Worm (Caenorhabditis elegans) whole organism, L2 larva: ENCODE data around the gene ykt-6.

ENCODE experiments used
- C34F6.9 ChIP-seq: fragments of 150-350 bp; optimal IDR thresholded peaks from 2 replicates; lab custom pipeline; 2014; ENCODE audit warnings: missing biosample characterization, missing genetic modification characterization
- F13H6.1 ChIP-seq: sonication (generic microtip); optimal IDR thresholded peaks from 2 replicates; lab custom pipeline; 2016; ENCODE audit warnings: missing genetic modification characterization, missing compliant biosample characterization
- alr-1 ChIP-seq: fragments of 150-350 bp; optimal IDR thresholded peaks from 2 replicates; lab custom pipeline; 2014; ENCODE audit warnings: missing biosample characterization, missing genetic modification characterization
- blmp-1 ChIP-seq: sonication (generic microtip); optimal IDR thresholded peaks from 2 replicates; lab custom pipeline; 2017; ENCODE audit warnings: missing genetic modification characterization, mild to moderate bottlenecking, missing compliant biosample characterization, antibody characterized with exemption, moderate library complexity; ENCODE audit not compliant: insufficient read depth
- ceh-16 ChIP-seq: fragments of 150-350 bp; optimal IDR thresholded peaks from 2 replicates; lab custom pipeline; 2014; ENCODE audit warnings: missing biosample characterization, missing genetic modification characterization
- crh-2 ChIP-seq: sonication (generic microtip); optimal IDR thresholded peaks from 2 replicates; lab custom pipeline; 2017; ENCODE audit warnings: missing biosample characterization, missing genetic modification characterization
- dmd-4 ChIP-seq: sonication (generic microtip); optimal IDR thresholded peaks from 2 replicates; lab custom pipeline; 2017; ENCODE audit warnings: missing biosample characterization, missing genetic modification characterization
- egl-27 ChIP-seq: sonication (generic microtip); optimal IDR thresholded peaks from 3 replicates; lab custom pipeline; 2017; ENCODE audit warnings: missing biosample characterization, missing genetic modification reagents, missing genetic modification characterization
- elt-1 ChIP-seq: fragments of 150-350 bp; optimal IDR thresholded peaks from 2 replicates; lab custom pipeline; 2014; ENCODE audit warnings: missing biosample characterization, missing genetic modification characterization
- elt-3 ChIP-seq: sonication (generic microtip); optimal IDR thresholded peaks from 2 replicates; lab custom pipeline; 2017; ENCODE audit warnings: missing biosample characterization, missing genetic modification characterization
- fos-1 ChIP-seq: fragments of 150-350 bp; optimal IDR thresholded peaks from 2 replicates; lab custom pipeline; 2014; ENCODE audit warnings: missing biosample characterization, missing genetic modification characterization
- gmeb-1 ChIP-seq: fragments of 150-350 bp; optimal IDR thresholded peaks from 2 replicates; lab custom pipeline; 2014; ENCODE audit warnings: missing biosample characterization, missing genetic modification characterization
- lin-11 ChIP-seq: fragments of 150-350 bp; sonication (generic microtip); optimal IDR thresholded peaks from 2 replicates; lab custom pipeline; 2014; ENCODE audit warnings: missing biosample characterization, missing genetic modification characterization, inconsistent platforms, mixed read lengths
- lin-13 ChIP-seq: fragments of 150-350 bp; optimal IDR thresholded peaks from 2 replicates; lab custom pipeline; 2014; ENCODE audit warnings: missing biosample characterization, missing genetic modification reagents, missing genetic modification characterization
- lsy-2 ChIP-seq, 2 experiments: fragments of 150-350 bp in 1 of 2; sonication (generic microtip) in 1 of 2; optimal IDR thresholded peaks; 2 replicates each; lab custom pipeline; 2014 to 2017; ENCODE audit warnings: missing biosample characterization in 2 of 2, missing genetic modification characterization in 2 of 2
- mab-5 ChIP-seq: fragments of 150-350 bp; optimal IDR thresholded peaks from 2 replicates; lab custom pipeline; 2014; ENCODE audit warnings: missing biosample characterization, missing genetic modification characterization
- mbf-1 ChIP-seq: sonication (generic microtip); optimal IDR thresholded peaks from 2 replicates; lab custom pipeline; 2017; ENCODE audit warnings: missing biosample characterization, missing genetic modification characterization
- mdl-1 ChIP-seq, 2 experiments: fragments of 150-350 bp in 1 of 2; sonication (generic microtip) in 1 of 2; optimal IDR thresholded peaks; 2 replicates each; lab custom pipeline; 2017; ENCODE audit warnings: missing biosample characterization in 2 of 2, missing genetic modification characterization in 2 of 2
- nhr-10 ChIP-seq: sonication (generic microtip); optimal IDR thresholded peaks from 2 replicates; lab custom pipeline; 2017; ENCODE audit warnings: missing biosample characterization, missing genetic modification characterization
- nhr-11 ChIP-seq: fragments of 150-350 bp; optimal IDR thresholded peaks from 2 replicates; lab custom pipeline; 2014; ENCODE audit warnings: missing biosample characterization, missing genetic modification characterization
- nhr-12 ChIP-seq: fragments of 150-350 bp; optimal IDR thresholded peaks from 2 replicates; lab custom pipeline; 2014; ENCODE audit warnings: missing biosample characterization, missing genetic modification characterization
- nhr-129 ChIP-seq: fragments of 150-350 bp; optimal IDR thresholded peaks from 2 replicates; lab custom pipeline; 2014; ENCODE audit warnings: missing biosample characterization, missing genetic modification characterization
- nhr-21 ChIP-seq: fragments of 150-350 bp; optimal IDR thresholded peaks from 2 replicates; lab custom pipeline; 2014; ENCODE audit warnings: missing biosample characterization, missing genetic modification characterization
- nhr-23 ChIP-seq: fragments of 150-350 bp; optimal IDR thresholded peaks from 2 replicates; lab custom pipeline; 2014; ENCODE audit warnings: missing biosample characterization, missing genetic modification reagents, missing genetic modification characterization
- nhr-25 ChIP-seq: fragments of 150-350 bp; sonication (generic microtip); optimal IDR thresholded peaks from 3 replicates; lab custom pipeline; 2014; ENCODE audit warnings: missing biosample characterization, missing genetic modification characterization
- nhr-77 ChIP-seq: fragments of 150-350 bp; optimal IDR thresholded peaks from 2 replicates; lab custom pipeline; 2014; ENCODE audit warnings: missing biosample characterization, missing genetic modification characterization
- peb-1 ChIP-seq: fragments of 150-350 bp; optimal IDR thresholded peaks from 2 replicates; lab custom pipeline; 2014; ENCODE audit warnings: missing biosample characterization, missing genetic modification characterization
- sem-4 ChIP-seq: fragments of 150-350 bp; optimal IDR thresholded peaks from 2 replicates; lab custom pipeline; 2014; ENCODE audit warnings: missing biosample characterization, missing genetic modification reagents, missing genetic modification characterization
- skn-1 ChIP-seq: sonication (generic microtip); optimal IDR thresholded peaks from 2 replicates; lab custom pipeline; 2017; ENCODE audit warnings: missing biosample characterization, missing genetic modification characterization
- sma-3 ChIP-seq: sonication (generic microtip); optimal IDR thresholded peaks from 2 replicates; lab custom pipeline; 2016; ENCODE audit warnings: missing genetic modification reagents, missing genetic modification characterization, missing compliant biosample characterization
- sma-9 ChIP-seq, 2 experiments: fragments of 150-350 bp in 1 of 2; sonication (generic microtip) in 1 of 2; optimal IDR thresholded peaks; 2 replicates each; lab custom pipeline; 2014 to 2016; ENCODE audit warnings: missing genetic modification characterization in 2 of 2, mild to moderate bottlenecking in 1 of 2, missing biosample characterization in 1 of 2, missing compliant biosample characterization in 1 of 2, missing genetic modification reagents in 1 of 2, moderate library complexity in 1 of 2
- snpc-4 ChIP-seq: fragments of 150-350 bp; optimal IDR thresholded peaks from 2 replicates; lab custom pipeline; 2014; ENCODE audit warnings: missing biosample characterization, missing genetic modification characterization
- unc-55 ChIP-seq: fragments of 150-350 bp; sonication (generic microtip); optimal IDR thresholded peaks from 3 replicates; lab custom pipeline; 2014; ENCODE audit warnings: missing biosample characterization, missing genetic modification reagents, missing genetic modification characterization
- unc-62 ChIP-seq: fragments of 150-350 bp; optimal IDR thresholded peaks from 2 replicates; lab custom pipeline; 2014; ENCODE audit warnings: missing biosample characterization, missing genetic modification reagents, missing genetic modification characterization
- zag-1 ChIP-seq: fragments of 150-350 bp; optimal IDR thresholded peaks from 2 replicates; lab custom pipeline; 2014; ENCODE audit warnings: missing biosample characterization, missing genetic modification characterization
- ztf-1 ChIP-seq: fragments of 200-800 bp; sonication (Bioruptor generic); conservative IDR thresholded peaks from 2 replicates; pipeline ENCODE4 v1.3.6; 2022; ENCODE audit warnings: missing genetic modification characterization, missing compliant biosample characterization
- ztf-4 ChIP-seq: fragments of 150-350 bp; optimal IDR thresholded peaks from 2 replicates; lab custom pipeline; 2014; ENCODE audit warnings: missing biosample characterization, missing genetic modification characterization

ykt-6 gene

DNA sequence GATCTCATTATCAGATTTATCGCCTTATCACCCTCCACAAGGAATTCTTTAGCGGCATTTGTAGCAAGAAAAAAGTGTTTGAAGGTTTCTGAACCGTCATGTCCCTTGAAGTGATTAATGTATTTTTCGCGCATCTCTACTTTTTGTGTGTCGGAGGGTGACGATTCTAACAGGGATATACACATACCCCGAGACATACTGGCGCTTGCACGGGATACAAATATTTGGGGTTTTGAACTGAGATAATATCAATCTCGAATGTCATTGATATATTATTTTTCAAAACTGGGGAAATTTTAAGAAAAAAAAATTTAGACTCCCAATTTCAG is 18.2 kb upstream of the ykt-6 start:
- TF ChIP-seq F13H6.1 (tag; lab: Kevin White, UChicago) (no peak), elt-3 (tag; lab: Kevin White, UChicago) (no peak), blmp-1 (tag; lab: Kevin White, UChicago) (no peak), zag-1 (no peak), nhr-10 (tag; lab: Kevin White, UChicago) (no peak), nhr-21 (peak; percentile 73), egl-27 (peak; percentile 9), sma-9 (GFP tag; optimal IDR thresholded peaks at IDR 0.05; lab: Kevin White, UChicago) (peak; percentile 37), sma-9 (tag; optimal IDR thresholded peaks at IDR 0.05; lab: Kevin White, UChicago) (no peak), fos-1 (tag; lab: Kevin White, UChicago) (peak; percentile 19), dmd-4 (tag; lab: Kevin White, UChicago) (no peak), sma-3 (GFP tag; lab: Kevin White, UChicago) (peak; percentile 93), gmeb-1 (tag; lab: Kevin White, UChicago) (no peak)

DNA sequence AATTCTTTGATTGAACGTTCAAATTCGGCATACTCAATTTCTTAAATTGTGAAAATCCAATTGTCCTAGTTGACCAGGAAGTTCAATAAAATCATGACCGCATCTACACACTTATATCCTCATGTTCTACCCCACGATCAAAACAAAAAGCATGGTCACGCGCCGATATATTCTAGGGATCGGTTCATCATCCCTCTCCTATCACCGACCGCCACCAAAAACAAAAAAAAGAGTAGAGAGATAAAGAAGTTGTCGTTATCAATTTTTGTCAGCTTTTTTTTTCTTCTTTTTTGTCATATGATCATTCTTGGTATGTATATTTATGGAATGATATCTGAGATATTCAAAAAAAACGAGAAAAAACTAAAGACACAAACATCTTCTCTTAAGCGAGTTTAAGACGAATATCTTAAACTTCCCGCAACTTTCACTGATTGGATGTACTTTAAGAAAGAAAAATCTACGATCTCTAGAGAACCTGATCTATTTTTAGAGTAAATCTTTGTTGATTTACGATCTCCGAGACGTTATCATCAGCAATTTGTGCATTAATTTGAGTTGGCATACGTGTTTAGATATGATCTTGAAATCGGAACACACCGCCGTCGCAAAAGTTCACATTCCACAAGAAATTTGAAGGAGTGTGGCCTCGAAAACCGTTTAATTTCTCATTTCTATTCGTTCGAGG is 17.7 kb upstream of the ykt-6 start:
- TF ChIP-seq sma-9 (GFP tag; optimal IDR thresholded peaks at IDR 0.05; lab: Kevin White, UChicago) (peak; percentile 34), sma-9 (tag; optimal IDR thresholded peaks at IDR 0.05; lab: Kevin White, UChicago) (no peak), snpc-4 (tag; lab: Kevin White, UChicago) (no peak), gmeb-1 (tag; lab: Kevin White, UChicago) (peak; percentile 27), sem-4 (tag; lab: Kevin White, UChicago) (no peak), nhr-129 (tag; lab: Kevin White, UChicago) (peak; percentile 5), nhr-21 (peak; percentile 61), sma-3 (GFP tag; lab: Kevin White, UChicago) (peak; percentile 61), unc-55 (GFP tag; lab: Kevin White, UChicago) (no peak), blmp-1 (tag; lab: Kevin White, UChicago) (peak; percentile 26), F13H6.1 (tag; lab: Kevin White, UChicago) (no peak), lsy-2 (tag; optimal IDR thresholded peaks at IDR 0.05; lab: Kevin White, UChicago) (peak in 1 of 2 experiments; percentile 33), egl-27 (no peak), alr-1 (tag; lab: Kevin White, UChicago) (no peak), lin-13 (no peak), lin-11 (tag; lab: Kevin White, UChicago) (no peak), ztf-4 (no peak), nhr-12 (tag; lab: Kevin White, UChicago) (no peak), elt-1 (tag; lab: Kevin White, UChicago) (peak; percentile 85), mdl-1 (tag; optimal IDR thresholded peaks at IDR 0.05; lab: Kevin White, UChicago) (peak in 1 of 2 experiments; percentile 22), mab-5 (tag; lab: Kevin White, UChicago) (no peak)

ce11 chrIII:7301668-7302067 is 14.3 kb upstream of the ykt-6 start:
- TF ChIP-seq elt-1 (tag; lab: Kevin White, UChicago), result peak; percentile 43
- peak; percentile 27 for TF ChIP-seq sma-9 (GFP tag; optimal IDR thresholded peaks at IDR 0.05; lab: Kevin White, UChicago)
- TF ChIP-seq sma-9 (tag; optimal IDR thresholded peaks at IDR 0.05; lab: Kevin White, UChicago), result no peak
- peak; percentile 33 for TF ChIP-seq ceh-16 (tag; lab: Kevin White, UChicago)
- no peak for TF ChIP-seq mdl-1 (tag; optimal IDR thresholded peaks at IDR 0.05; lab: Kevin White, UChicago)
- no peak for TF ChIP-seq peb-1 (tag; lab: Kevin White, UChicago)
- TF ChIP-seq elt-3 (tag; lab: Kevin White, UChicago), result no peak
- peak; percentile 7 for TF ChIP-seq nhr-25 (tag; lab: Kevin White, UChicago)

- TF ChIP-seq nhr-129 (tag; lab: Kevin White, UChicago) (peak; percentile 9), ztf-1 (GFP tag; lab: Robert Waterston, UW) (no peak), crh-2 (tag; lab: Kevin White, UChicago) (no peak), sma-9 (GFP tag; optimal IDR thresholded peaks at IDR 0.05; lab: Kevin White, UChicago) (peak; percentile 41), sma-9 (tag; optimal IDR thresholded peaks at IDR 0.05; lab: Kevin White, UChicago) (no peak), nhr-25 (tag; lab: Kevin White, UChicago) (peak; percentile 43)
Observed at ce11 chrIII:7300763-7301162, 13.4 kb upstream of the ykt-6 start.

ce11 chrIII:7300169-7300568 is 12.8 kb upstream of the ykt-6 start:
- TF ChIP-seq nhr-77 (tag; lab: Kevin White, UChicago), result no peak
- no peak for TF ChIP-seq lin-13
- TF ChIP-seq nhr-23 (tag; lab: Kevin White, UChicago), result peak; percentile 24
- no peak for TF ChIP-seq nhr-11
- peak; percentile 58 for TF ChIP-seq nhr-129 (tag; lab: Kevin White, UChicago)
- no peak for TF ChIP-seq ztf-1 (GFP tag; lab: Robert Waterston, UW)
- no peak for TF ChIP-seq alr-1 (tag; lab: Kevin White, UChicago)
- TF ChIP-seq blmp-1 (tag; lab: Kevin White, UChicago), result peak; percentile 72
- TF ChIP-seq skn-1 (tag; lab: Kevin White, UChicago), result no peak
- TF ChIP-seq mdl-1 (tag; optimal IDR thresholded peaks at IDR 0.05; lab: Kevin White, UChicago), result peak in 1 of 2 experiments; percentile 32
- TF ChIP-seq fos-1 (tag; lab: Kevin White, UChicago), result peak; percentile 21
- TF ChIP-seq sem-4 (tag; lab: Kevin White, UChicago), result no peak
- TF ChIP-seq nhr-21, result peak; percentile 84
- no peak for TF ChIP-seq peb-1 (tag; lab: Kevin White, UChicago)
- no peak for TF ChIP-seq nhr-12 (tag; lab: Kevin White, UChicago)
- no peak for TF ChIP-seq lin-11 (tag; lab: Kevin White, UChicago)
- TF ChIP-seq ceh-16 (tag; lab: Kevin White, UChicago), result peak; percentile 67
- no peak for TF ChIP-seq zag-1
- no peak for TF ChIP-seq elt-3 (tag; lab: Kevin White, UChicago)
- peak; percentile 63 for TF ChIP-seq crh-2 (tag; lab: Kevin White, UChicago)
- TF ChIP-seq unc-62, result no peak
- no peak for TF ChIP-seq snpc-4 (tag; lab: Kevin White, UChicago)
- TF ChIP-seq mab-5 (tag; lab: Kevin White, UChicago), result no peak
- no peak for TF ChIP-seq egl-27
- no peak for TF ChIP-seq ztf-4
- no peak for TF ChIP-seq C34F6.9 (tag; lab: Kevin White, UChicago)
- TF ChIP-seq sma-3 (GFP tag; lab: Kevin White, UChicago), result peak; percentile 98
- TF ChIP-seq mbf-1 (tag; lab: Kevin White, UChicago), result no peak
